Fruit fly (Drosophila melanogaster): ENCODE data around the gene Acat2.

DNA sequence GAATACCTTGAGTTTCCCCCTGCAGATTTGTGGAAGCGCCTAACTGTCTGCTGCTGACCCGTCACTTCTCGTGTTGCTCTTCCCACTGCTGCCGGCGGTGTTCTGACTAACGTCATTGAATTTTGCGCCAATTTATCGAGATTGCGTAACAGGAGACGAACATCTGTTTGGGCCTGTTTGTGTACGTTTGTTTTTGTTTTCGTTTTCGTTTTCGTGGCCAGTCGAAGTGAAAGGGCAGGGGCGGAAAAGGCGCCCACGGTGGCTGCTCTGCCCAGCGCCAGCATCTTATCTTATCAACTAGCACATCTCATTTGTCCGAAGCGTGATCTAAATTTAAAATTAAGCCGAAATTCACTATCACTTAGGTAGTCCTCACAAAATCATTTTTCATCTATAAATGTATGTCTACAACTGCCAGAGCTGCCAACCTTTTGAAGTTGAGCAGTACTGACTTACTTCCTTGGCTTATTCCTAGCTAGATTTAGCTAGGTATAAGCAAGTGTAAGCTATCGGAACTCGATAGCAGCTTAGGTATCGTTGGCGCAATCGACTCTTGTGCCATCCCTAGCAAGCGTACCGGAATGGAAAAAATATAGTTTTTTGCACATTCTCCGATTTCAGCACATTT is 4.4 kb downstream of the Acat2 start, which contains the start of the genes Ctr9 and Nt5a:
- TF ChIP-seq psq (optimal IDR thresholded peaks at IDR 0.05): no peak
- no peak for TF ChIP-seq ttk (optimal IDR thresholded peaks at IDR 0.05)
